Fruit fly (Drosophila melanogaster) whole organism, embryonic: ENCODE measurements around the gene CG4820.

Source experiments
- Adf1 ChIP-seq: fragments of 200-800 bp; sonication (Bioruptor generic); IDR thresholded peaks from 2 replicates; pipeline ENCODE4 v1.3.6; 2022; ENCODE audit warnings: missing biosample characterization, missing genetic modification characterization
- Atf-2 ChIP-seq: fragments of 200-800 bp; sonication (Bioruptor generic); optimal IDR thresholded peaks from 2 replicates; lab custom pipeline; 2016; ENCODE audit warnings: missing biosample characterization, missing genetic modification characterization
- B-H2 ChIP-seq: fragments of 200-800 bp; sonication (Bioruptor generic); optimal IDR thresholded peaks from 2 replicates; lab custom pipeline; 2018; ENCODE audit warnings: missing biosample characterization, mild to moderate bottlenecking, missing genetic modification characterization
- CG10654 ChIP-seq: fragments of 200-800 bp; sonication (Bioruptor generic); optimal IDR thresholded peaks from 2 replicates; lab custom pipeline; 2016; ENCODE audit warnings: missing biosample characterization, missing genetic modification characterization
- CG10959 ChIP-seq: fragments of 200-800 bp; sonication (Bioruptor generic); IDR thresholded peaks from 2 replicates; pipeline ENCODE4 v1.3.6; 2022; ENCODE audit warnings: missing biosample characterization, missing genetic modification characterization
- CG11247 ChIP-seq: fragments of 200-800 bp; sonication (Bioruptor generic); IDR thresholded peaks from 2 replicates; pipeline ENCODE4 v1.3.6; 2022; ENCODE audit warnings: missing biosample characterization, missing genetic modification characterization
- CG12769 ChIP-seq: fragments of 200-800 bp; sonication (Bioruptor generic); optimal IDR thresholded peaks from 2 replicates; lab custom pipeline; 2019; ENCODE audit warnings: missing biosample characterization, mild to moderate bottlenecking, missing genetic modification characterization, moderate library complexity
- CG13287 ChIP-seq: fragments of 200-800 bp; sonication (Bioruptor generic); IDR thresholded peaks from 2 replicates; pipeline ENCODE4 v1.3.6; 2022; ENCODE audit warnings: missing biosample characterization, missing genetic modification characterization; ENCODE audit not compliant: partially characterized antibody
- CG14860 ChIP-seq: fragments of 200-800 bp; sonication (Bioruptor generic); IDR thresholded peaks from 3 replicates; pipeline ENCODE4 v1.3.6; 2022; ENCODE audit warnings: missing biosample characterization, missing genetic modification characterization; ENCODE audit not compliant: partially characterized antibody
- CG16813 ChIP-seq: fragments of 200-800 bp; sonication (Bioruptor generic); IDR thresholded peaks from 3 replicates; pipeline ENCODE4 v1.3.6; 2022; ENCODE audit warnings: missing biosample characterization, missing genetic modification characterization; ENCODE audit not compliant: partially characterized antibody
- CG2199 ChIP-seq: fragments of 200-800 bp; sonication (Bioruptor generic); IDR thresholded peaks from 3 replicates; pipeline ENCODE4 v1.3.6; 2022; ENCODE audit warnings: missing biosample characterization, missing genetic modification characterization
- CG31365 ChIP-seq: fragments of 200-800 bp; sonication (Bioruptor generic); optimal IDR thresholded peaks from 2 replicates; lab custom pipeline; 2018; ENCODE audit warnings: missing biosample characterization, mild to moderate bottlenecking, missing genetic modification characterization
- CG34376 ChIP-seq: fragments of 200-800 bp; sonication (Bioruptor generic); optimal IDR thresholded peaks from 2 replicates; lab custom pipeline; 2018; ENCODE audit warnings: missing biosample characterization, mild to moderate bottlenecking, missing genetic modification characterization
- CG4730 ChIP-seq: fragments of 200-800 bp; sonication (Bioruptor generic); IDR thresholded peaks from 2 replicates; pipeline ENCODE4 v1.3.6; 2022; ENCODE audit warnings: missing biosample characterization, missing genetic modification characterization
- CG7987 ChIP-seq: fragments of 200-800 bp; sonication (Bioruptor generic); optimal IDR thresholded peaks from 2 replicates; lab custom pipeline; 2018; ENCODE audit warnings: missing biosample characterization, mild to moderate bottlenecking, missing genetic modification characterization, moderate library complexity
- CG9797 ChIP-seq: fragments of 200-800 bp; sonication (Bioruptor generic); optimal IDR thresholded peaks from 3 replicates; lab custom pipeline; 2018; ENCODE audit warnings: missing biosample characterization, mild to moderate bottlenecking, missing genetic modification characterization
- Camta ChIP-seq: fragments of 200-800 bp; sonication (Bioruptor generic); optimal IDR thresholded peaks from 2 replicates; lab custom pipeline; 2016; ENCODE audit warnings: missing biosample characterization, missing genetic modification characterization
- D19B ChIP-seq: fragments of 200-800 bp; sonication (Bioruptor generic); optimal IDR thresholded peaks from 2 replicates; lab custom pipeline; 2017; ENCODE audit warnings: missing biosample characterization, mild to moderate bottlenecking, missing genetic modification characterization
- Dad ChIP-seq: fragments of 200-800 bp; sonication (Bioruptor generic); optimal IDR thresholded peaks from 3 replicates; lab custom pipeline; 2016; ENCODE audit warnings: missing biosample characterization, missing genetic modification characterization
- Gug ChIP-seq: fragments of 200-800 bp; sonication (Bioruptor generic); IDR thresholded peaks from 4 replicates; pipeline ENCODE4 v1.3.6; 2022; ENCODE audit warnings: missing biosample characterization, missing genetic modification characterization
- H2.0 ChIP-seq: fragments of 200-800 bp; sonication (Bioruptor generic); IDR thresholded peaks from 2 replicates; pipeline ENCODE4 v1.3.6; 2022; ENCODE audit warnings: missing biosample characterization, missing genetic modification characterization
- HLH54F ChIP-seq: fragments of 200-800 bp; sonication (Bioruptor generic); optimal IDR thresholded peaks from 3 replicates; lab custom pipeline; 2016; ENCODE audit warnings: missing biosample characterization, missing genetic modification characterization
- HmgD ChIP-seq: fragments of 200-800 bp; sonication (Bioruptor generic); optimal IDR thresholded peaks from 3 replicates; lab custom pipeline; 2016; ENCODE audit warnings: missing biosample characterization, missing genetic modification characterization
- Hr39 ChIP-seq: fragments of >200 bp; optimal IDR thresholded peaks from 2 replicates; lab custom pipeline; 2017
- Hsf ChIP-seq: fragments of 200-800 bp; sonication (Bioruptor generic); optimal IDR thresholded peaks from 3 replicates; lab custom pipeline; 2016; ENCODE audit warnings: missing biosample characterization, missing genetic modification characterization
- Lpt ChIP-seq: fragments of >200 bp; optimal IDR thresholded peaks from 2 replicates; lab custom pipeline; 2018; ENCODE audit warnings: missing biosample characterization, missing genetic modification characterization
- Nf-YA ChIP-seq: fragments of 200-800 bp; sonication (Bioruptor generic); IDR thresholded peaks from 2 replicates; pipeline ENCODE4 v1.3.6; 2022; ENCODE audit warnings: missing biosample characterization, missing genetic modification characterization
- Nf-YC ChIP-seq: fragments of 200-800 bp; optimal IDR thresholded peaks from 3 replicates; lab custom pipeline; 2019; ENCODE audit warnings: missing biosample characterization, mild to moderate bottlenecking, missing genetic modification characterization, moderate library complexity
- Oli ChIP-seq: fragments of 200-800 bp; sonication (Bioruptor generic); optimal IDR thresholded peaks from 2 replicates; lab custom pipeline; 2018; ENCODE audit warnings: missing biosample characterization, mild to moderate bottlenecking, missing genetic modification characterization, moderate library complexity
- PHDP ChIP-seq: fragments of 200-800 bp; sonication (Bioruptor generic); optimal IDR thresholded peaks from 3 replicates; lab custom pipeline; 2018; ENCODE audit warnings: missing biosample characterization, mild to moderate bottlenecking, missing genetic modification characterization, moderate library complexity
- Taf1 ChIP-seq: fragments of 200-800 bp; sonication (Bioruptor generic); IDR thresholded peaks from 2 replicates; pipeline ENCODE4 v1.3.6; 2022; ENCODE audit warnings: missing biosample characterization, missing genetic modification characterization
- Tbp ChIP-seq: fragments of >200 bp; optimal IDR thresholded peaks from 2 replicates; lab custom pipeline; 2018; ENCODE audit warnings: missing biosample characterization, missing genetic modification characterization
- Usf ChIP-seq: fragments of 200-800 bp; sonication (Bioruptor generic); optimal IDR thresholded peaks from 2 replicates; lab custom pipeline; 2017; ENCODE audit warnings: missing genotype, missing biosample characterization, missing genetic modification characterization
- aop ChIP-seq: fragments of 200-800 bp; sonication (Bioruptor generic); IDR thresholded peaks from 2 replicates; pipeline ENCODE4 v1.3.6; 2022; ENCODE audit warnings: missing biosample characterization, missing genetic modification characterization
- ci ChIP-seq: fragments of 200-800 bp; sonication (Bioruptor generic); IDR thresholded peaks from 3 replicates; pipeline ENCODE4 v1.3.6; 2022; ENCODE audit warnings: missing biosample characterization, missing genetic modification characterization
- corto ChIP-seq: fragments of 200-800 bp; sonication (Bioruptor generic); optimal IDR thresholded peaks from 2 replicates; lab custom pipeline; 2016; ENCODE audit warnings: missing biosample characterization, mild to moderate bottlenecking, missing genetic modification characterization, moderate library complexity
- dmrt11E ChIP-seq: fragments of 200-800 bp; sonication (Bioruptor generic); optimal IDR thresholded peaks from 3 replicates; lab custom pipeline; 2018; ENCODE audit warnings: missing biosample characterization, mild to moderate bottlenecking, missing genetic modification characterization, moderate library complexity
- fu2 ChIP-seq: fragments of 200-800 bp; sonication (Bioruptor generic); optimal IDR thresholded peaks from 2 replicates; lab custom pipeline; 2016; ENCODE audit warnings: missing biosample characterization, missing genetic modification characterization
- grau ChIP-seq: fragments of 200-800 bp; optimal IDR thresholded peaks from 3 replicates; lab custom pipeline; 2019; ENCODE audit warnings: missing biosample characterization, mild to moderate bottlenecking, missing genetic modification characterization, moderate library complexity
- gsb-n ChIP-seq: fragments of 200-800 bp; sonication (Bioruptor generic); optimal IDR thresholded peaks from 3 replicates; lab custom pipeline; 2018; ENCODE audit warnings: missing biosample characterization, mild to moderate bottlenecking, missing genetic modification characterization
- hkb ChIP-seq, 2 experiments: fragments of 200-800 bp in 1 of 2; fragments of >200 bp in 1 of 2; sonication (Bioruptor generic) in 1 of 2; IDR thresholded peaks in 1 of 2; optimal IDR thresholded peaks in 1 of 2; 2 replicates each; pipeline versions ENCODE4 v1.3.6 to Lab custom; 2017 to 2022; ENCODE audit warnings: missing biosample characterization in 1 of 2, missing genetic modification characterization in 1 of 2
- lilli ChIP-seq: fragments of 200-800 bp; sonication (Bioruptor generic); optimal IDR thresholded peaks from 3 replicates; lab custom pipeline; 2016; ENCODE audit warnings: missing biosample characterization, missing genetic modification characterization
- oc ChIP-seq: fragments of 200-800 bp; sonication (Bioruptor generic); optimal IDR thresholded peaks from 2 replicates; lab custom pipeline; 2018; ENCODE audit warnings: missing biosample characterization, mild to moderate bottlenecking, missing genetic modification characterization, moderate library complexity
- pita ChIP-seq: fragments of 200-800 bp; sonication (Bioruptor generic); optimal IDR thresholded peaks from 2 replicates; lab custom pipeline; 2017; ENCODE audit warnings: missing biosample characterization, mild to moderate bottlenecking, missing genetic modification characterization
- sc ChIP-seq, 3 experiments: fragments of >200 bp in 2 of 3; fragments of 200-800 bp in 1 of 3; sonication (Bioruptor generic) in 1 of 3; optimal IDR thresholded peaks; 2 replicates in 2 of 3; 3 replicates in 1 of 3; lab custom pipeline; 2017; ENCODE audit warnings: mild to moderate bottlenecking in 1 of 3, missing biosample characterization in 1 of 3, missing genetic modification characterization in 1 of 3, missing genetic modification reagents in 1 of 3
- ssp ChIP-seq: fragments of 200-800 bp; sonication (Bioruptor generic); IDR thresholded peaks from 2 replicates; pipeline ENCODE4 v1.3.6; 2022; ENCODE audit warnings: missing biosample characterization, missing genetic modification characterization
- trh ChIP-seq: fragments of 200-800 bp; sonication (Bioruptor generic); optimal IDR thresholded peaks from 2 replicates; lab custom pipeline; 2016; ENCODE audit warnings: missing biosample characterization, missing genetic modification characterization
- vfl ChIP-seq: fragments of 200-800 bp; sonication (Bioruptor generic); optimal IDR thresholded peaks from 2 replicates; lab custom pipeline; 2016; ENCODE audit warnings: missing biosample characterization, missing genetic modification characterization
- z ChIP-seq: fragments of 200-800 bp; sonication (Bioruptor generic); IDR thresholded peaks from 3 replicates; pipeline ENCODE4 v1.3.6; 2022; ENCODE audit warnings: missing biosample characterization, missing genetic modification characterization
- zen2 ChIP-seq: fragments of 200-800 bp; sonication (Bioruptor generic); IDR thresholded peaks from 3 replicates; pipeline ENCODE4 v1.3.6; 2022; ENCODE audit warnings: missing biosample characterization, missing genetic modification characterization; ENCODE audit not compliant: partially characterized antibody

CG4820 gene

DNA sequence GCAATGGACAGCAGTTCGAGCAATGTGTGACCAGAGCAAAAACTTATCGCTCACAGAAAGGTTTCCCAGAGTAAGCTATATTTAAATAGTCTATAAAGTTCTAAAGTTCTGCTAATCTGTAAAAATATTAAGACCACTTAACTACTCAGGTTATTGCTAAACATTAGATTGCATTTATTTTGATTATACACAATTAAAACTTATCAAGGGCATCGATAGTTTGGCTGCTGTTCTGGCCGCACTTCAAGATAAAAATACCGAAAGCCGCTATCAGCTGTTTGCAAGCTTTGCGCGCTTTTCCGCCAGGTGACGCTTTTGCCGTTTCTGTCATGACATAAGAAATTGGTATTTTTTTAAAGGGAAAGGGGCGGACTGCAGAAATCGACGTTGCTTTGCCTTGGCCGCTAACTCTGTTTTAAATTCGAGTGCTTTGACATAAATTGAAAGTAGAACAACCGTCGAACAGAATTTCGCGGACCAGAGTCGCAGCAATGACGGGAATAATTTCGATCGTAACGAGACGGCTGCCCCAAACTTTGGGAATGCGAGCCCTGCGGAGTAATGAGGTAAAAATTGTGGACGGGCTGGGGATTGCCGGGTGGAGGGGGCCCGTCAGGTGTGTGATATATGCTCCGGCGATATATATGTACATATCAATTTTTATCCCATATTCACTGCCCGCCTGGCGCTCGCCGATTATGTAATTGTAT lies 27.8 kb downstream of the CG4820 start, which contains the start of the genes CG17734 and CG5214 (continued):
- TF ChIP-seq ci (GFP tag; lab: Robert Waterston, UW): no peak
- no peak for TF ChIP-seq Gug (GFP tag; lab: Robert Waterston, UW)
- no peak for TF ChIP-seq Usf (GFP tag; lab: Kevin White, UChicago)
- no peak for TF ChIP-seq Tbp
- no peak for TF ChIP-seq dmrt11E
- TF ChIP-seq CG10654 (GFP tag; lab: Kevin White, UChicago): no peak
- TF ChIP-seq sc (optimal IDR thresholded peaks at IDR 0.05; lab: Kevin White, UChicago): no peak
- no peak for TF ChIP-seq sc (GFP tag; optimal IDR thresholded peaks at IDR 0.05; lab: Kevin White, UChicago)
- TF ChIP-seq CG14860 (GFP tag; lab: Robert Waterston, UW): peak; percentile 69; the same call in 2 of the 3 replicates
- no peak for TF ChIP-seq CG31365 (tag; lab: Kevin White, UChicago)
- TF ChIP-seq CG11247 (GFP tag; lab: Robert Waterston, UW): no peak
- peak; percentile 76 for TF ChIP-seq CG9797 (GFP tag; lab: Kevin White, UChicago)
- no peak for TF ChIP-seq Dad
- peak; percentile 33; the same call in 1 of the 2 replicates for TF ChIP-seq Adf1 (GFP tag; lab: Robert Waterston, UW)
- TF ChIP-seq corto (GFP tag; lab: Kevin White, UChicago): no peak
- TF ChIP-seq ssp (GFP tag; lab: Robert Waterston, UW): no peak
- no peak for TF ChIP-seq CG7987
- TF ChIP-seq CG13287 (GFP tag; lab: Robert Waterston, UW): peak; percentile 86
- TF ChIP-seq CG2199: no peak
- TF ChIP-seq CG4730 (GFP tag; lab: Robert Waterston, UW): no peak
- TF ChIP-seq Lpt: no peak
- TF ChIP-seq Oli: no peak
- peak; percentile 48 for TF ChIP-seq lilli (GFP tag; lab: Kevin White, UChicago)
- no peak for TF ChIP-seq vfl
- no peak for TF ChIP-seq z
- TF ChIP-seq CG16813: no peak
- TF ChIP-seq H2.0 (GFP tag; lab: Robert Waterston, UW): no peak
- TF ChIP-seq Taf1 (GFP tag; lab: Robert Waterston, UW): no peak
- no peak for TF ChIP-seq Nf-YA (GFP tag; lab: Robert Waterston, UW)
- no peak for TF ChIP-seq pita (GFP tag; lab: Kevin White, UChicago)
- TF ChIP-seq Camta (GFP tag; lab: Kevin White, UChicago): peak; percentile 7
- peak; percentile 32 for TF ChIP-seq CG34376 (GFP tag; lab: Kevin White, UChicago)
- no peak for TF ChIP-seq gsb-n
- TF ChIP-seq HmgD (GFP tag; lab: Kevin White, UChicago): peak; percentile 53
- TF ChIP-seq B-H2 (GFP tag; lab: Kevin White, UChicago): no peak
- no peak for TF ChIP-seq trh (GFP tag; lab: Kevin White, UChicago)
- TF ChIP-seq fu2 (GFP tag; lab: Kevin White, UChicago): peak; percentile 34
- no peak; the same call in 2 of the 3 replicates for TF ChIP-seq zen2 (GFP tag; lab: Robert Waterston, UW)
- TF ChIP-seq Hr39 (lab: Kevin White, UChicago): no peak
- TF ChIP-seq Atf-2 (GFP tag; lab: Kevin White, UChicago): no peak
- TF ChIP-seq aop (GFP tag; lab: Robert Waterston, UW): no peak
- TF ChIP-seq grau (tag; lab: Kevin White, UChicago): no peak
- no peak for TF ChIP-seq PHDP (tag; lab: Kevin White, UChicago)
- peak; percentile 42 for TF ChIP-seq Nf-YC (tag; lab: Kevin White, UChicago)
- TF ChIP-seq oc (tag; lab: Kevin White, UChicago): no peak
- no peak for TF ChIP-seq D19B
- no peak for TF ChIP-seq CG10959 (GFP tag; lab: Robert Waterston, UW)
- TF ChIP-seq hkb (optimal IDR thresholded peaks at IDR 0.05; lab: Kevin White, UChicago): peak; percentile 78
- TF ChIP-seq hkb (GFP tag; IDR thresholded peaks at IDR 0.05; lab: Robert Waterston, UW): no peak
- TF ChIP-seq CG12769 (tag; lab: Kevin White, UChicago): no peak
- TF ChIP-seq Hsf (GFP tag; lab: Kevin White, UChicago): peak; percentile 44
- TF ChIP-seq HLH54F: peak; percentile 51
